Fruit fly (Drosophila melanogaster): ENCODE results near the gene CG13950.

CG13950 gene

DNA sequence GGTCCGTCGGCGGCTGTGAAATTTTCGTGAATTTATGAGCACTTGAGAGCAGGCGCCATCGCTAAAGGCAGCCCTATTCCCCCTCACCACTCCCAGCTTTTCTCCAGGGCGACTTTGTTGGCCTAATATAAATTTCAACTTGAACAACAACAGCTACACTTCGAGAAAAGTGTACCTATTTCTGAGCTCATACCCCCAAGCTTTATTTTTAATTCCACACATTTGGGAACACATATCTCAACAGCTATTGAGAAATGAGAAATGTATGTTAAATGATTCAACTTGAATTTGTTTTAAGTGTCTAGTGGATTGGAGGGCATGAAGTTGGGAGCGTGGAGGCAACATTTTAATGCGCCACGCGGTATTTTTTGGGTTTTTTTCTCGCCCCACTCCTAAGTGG lies 26.7 kb downstream of the CG13950 start:
- no peak for TF ChIP-seq Dll (optimal IDR thresholded peaks at IDR 0.05)
- TF ChIP-seq usp (GFP tag; optimal IDR thresholded peaks at IDR 0.05) = no peak
- TF ChIP-seq psq (optimal IDR thresholded peaks at IDR 0.05) = no peak
- TF ChIP-seq pan (optimal IDR thresholded peaks at IDR 0.05) = no peak
- no peak for TF ChIP-seq EcR (GFP tag; optimal IDR thresholded peaks at IDR 0.05)
- TF ChIP-seq CG8478 (optimal IDR thresholded peaks at IDR 0.05) = no peak

DNA sequence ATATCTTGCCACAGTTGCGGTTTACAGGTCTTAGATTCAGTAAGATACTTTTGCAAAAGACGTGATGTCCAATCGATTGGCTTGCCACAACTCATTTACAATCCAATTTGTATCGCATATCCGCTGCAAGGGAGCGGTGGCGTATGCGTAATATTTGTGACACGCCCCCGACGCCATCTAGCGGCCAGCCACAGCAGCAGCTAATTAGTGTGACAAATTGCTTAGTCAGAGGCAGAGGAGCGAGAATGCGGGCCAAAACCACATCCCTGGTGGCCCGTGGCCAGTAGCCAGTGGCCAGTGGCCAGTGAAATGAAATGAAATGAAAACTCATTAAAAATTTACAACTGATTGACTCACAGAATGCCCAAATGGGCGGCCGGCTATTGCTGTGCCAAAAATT lies 27.8 kb downstream of the CG13950 start:
- TF ChIP-seq pan (optimal IDR thresholded peaks at IDR 0.05) = no peak
- TF ChIP-seq Dll (optimal IDR thresholded peaks at IDR 0.05) = no peak
- no peak for TF ChIP-seq usp (GFP tag; optimal IDR thresholded peaks at IDR 0.05)
- TF ChIP-seq EcR (GFP tag; optimal IDR thresholded peaks at IDR 0.05) = no peak
- no peak for TF ChIP-seq psq (optimal IDR thresholded peaks at IDR 0.05)
- no peak for TF ChIP-seq CG8478 (optimal IDR thresholded peaks at IDR 0.05)

DNA sequence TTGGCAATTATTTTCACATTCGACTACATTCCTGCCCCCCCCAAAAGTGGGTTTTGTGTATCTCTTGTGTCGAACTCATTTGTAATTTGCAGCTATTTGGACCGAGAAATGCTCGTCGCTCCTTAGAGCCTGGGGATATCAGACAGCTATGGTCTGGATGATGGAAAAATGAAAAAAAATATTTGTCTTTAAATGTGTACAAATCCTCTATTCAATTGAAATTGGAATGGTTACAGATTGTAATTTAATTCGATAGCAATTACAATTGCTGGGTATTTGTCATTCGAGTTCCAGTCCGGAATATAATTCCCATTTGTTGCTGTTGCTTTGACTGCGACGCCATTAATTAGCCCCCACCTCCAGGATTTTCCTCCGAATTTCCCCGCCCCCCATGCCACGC lies 29.8 kb downstream of the CG13950 start:
- TF ChIP-seq CG8478 (optimal IDR thresholded peaks at IDR 0.05) (no peak), Dll (optimal IDR thresholded peaks at IDR 0.05) (no peak), psq (optimal IDR thresholded peaks at IDR 0.05) (no peak), EcR (GFP tag; optimal IDR thresholded peaks at IDR 0.05) (no peak), pan (optimal IDR thresholded peaks at IDR 0.05) (no peak), usp (GFP tag; optimal IDR thresholded peaks at IDR 0.05) (no peak)

- TF ChIP-seq EcR (GFP tag; optimal IDR thresholded peaks at IDR 0.05) (no peak), usp (GFP tag; optimal IDR thresholded peaks at IDR 0.05) (no peak), Dll (optimal IDR thresholded peaks at IDR 0.05) (no peak), psq (optimal IDR thresholded peaks at IDR 0.05) (no peak), CG8478 (optimal IDR thresholded peaks at IDR 0.05) (no peak), pan (optimal IDR thresholded peaks at IDR 0.05) (no peak)
These were observed 32.5 kb downstream of the CG13950 start for dm6 chr2L:892461-892860.

DNA sequence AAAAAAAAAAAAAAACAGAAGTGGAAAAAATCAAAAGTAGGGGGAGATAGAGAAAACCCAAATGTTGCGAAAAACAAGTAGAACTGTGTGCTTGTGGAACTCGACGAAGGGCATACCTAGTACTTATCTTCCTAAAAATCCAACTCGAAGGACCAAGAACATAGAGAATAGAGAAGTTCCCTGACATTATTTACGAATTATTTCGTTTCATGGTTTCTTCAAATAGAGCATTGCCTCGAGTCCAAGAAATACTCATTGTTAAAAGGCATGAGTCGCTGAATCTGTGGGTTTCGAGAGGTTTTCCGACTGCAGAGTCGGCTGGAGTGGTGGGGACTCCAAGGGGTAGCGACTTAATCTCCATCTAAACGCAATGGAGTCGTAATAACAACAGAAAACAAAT lies 33.2 kb downstream of the CG13950 start:
- TF ChIP-seq psq (optimal IDR thresholded peaks at IDR 0.05) (no peak), Dll (optimal IDR thresholded peaks at IDR 0.05) (no peak), usp (GFP tag; optimal IDR thresholded peaks at IDR 0.05) (no peak), CG8478 (optimal IDR thresholded peaks at IDR 0.05) (no peak), EcR (GFP tag; optimal IDR thresholded peaks at IDR 0.05) (no peak), pan (optimal IDR thresholded peaks at IDR 0.05) (no peak)

- no peak for TF ChIP-seq CG8478 (optimal IDR thresholded peaks at IDR 0.05)
These were observed 35.5 kb downstream of the CG13950 start for dm6 chr2L:895448-895847.

DNA sequence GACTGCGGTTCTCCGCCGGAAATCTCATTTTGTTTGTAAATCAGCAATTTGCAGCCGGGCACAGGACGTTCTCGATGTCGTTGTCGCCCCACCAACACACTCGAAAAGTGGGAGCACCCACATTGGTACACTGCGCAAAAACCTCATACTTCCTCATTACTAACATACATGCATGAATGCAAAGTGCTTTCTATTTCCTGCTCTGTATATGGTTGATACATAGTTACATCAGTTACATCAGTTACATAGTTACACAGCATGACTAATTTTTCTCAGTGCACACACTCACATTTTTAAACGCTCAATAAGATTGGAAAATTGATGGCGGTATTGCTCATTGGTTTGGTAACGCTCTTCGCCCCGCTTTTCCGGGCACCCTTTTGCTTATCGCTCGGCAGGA lies 37.1 kb downstream of the CG13950 start:
- TF ChIP-seq usp (GFP tag; optimal IDR thresholded peaks at IDR 0.05) = no peak
- TF ChIP-seq psq (optimal IDR thresholded peaks at IDR 0.05) = no peak
- no peak for TF ChIP-seq pan (optimal IDR thresholded peaks at IDR 0.05)
- no peak for TF ChIP-seq Dll (optimal IDR thresholded peaks at IDR 0.05)
- no peak for TF ChIP-seq EcR (GFP tag; optimal IDR thresholded peaks at IDR 0.05)
- TF ChIP-seq CG8478 (optimal IDR thresholded peaks at IDR 0.05) = no peak

DNA sequence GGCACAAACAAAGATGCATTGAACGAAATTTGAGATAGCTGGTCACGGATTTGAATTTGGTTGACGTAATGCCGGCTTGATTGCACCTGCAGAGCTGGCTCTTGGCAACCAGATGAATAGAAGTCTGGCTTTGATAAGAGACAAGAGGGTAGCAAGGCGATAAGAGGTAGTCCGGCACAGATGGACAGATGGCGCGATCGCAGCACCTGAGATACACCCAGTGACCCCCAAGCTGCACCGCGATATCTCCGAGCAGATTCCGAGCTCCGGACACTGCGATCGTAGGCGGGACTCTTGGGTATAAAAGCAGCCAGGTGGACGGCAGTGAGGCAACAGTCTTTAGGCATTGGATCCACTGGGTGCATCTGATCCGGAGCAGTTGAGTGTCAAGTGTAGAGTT lies 38.3 kb downstream of the CG13950 start, which contains the start of gene Lsp1beta:
Gene Lsp1beta (plus strand): TSS at position 185 of the 400 bp plus-strand sequence.
- no peak for TF ChIP-seq EcR (GFP tag; optimal IDR thresholded peaks at IDR 0.05)
- no peak for TF ChIP-seq usp (GFP tag; optimal IDR thresholded peaks at IDR 0.05)
- TF ChIP-seq Dll (optimal IDR thresholded peaks at IDR 0.05) = no peak
- TF ChIP-seq CG8478 (optimal IDR thresholded peaks at IDR 0.05) = no peak
- TF ChIP-seq psq (optimal IDR thresholded peaks at IDR 0.05) = no peak
- TF ChIP-seq pan (optimal IDR thresholded peaks at IDR 0.05) = no peak

DNA sequence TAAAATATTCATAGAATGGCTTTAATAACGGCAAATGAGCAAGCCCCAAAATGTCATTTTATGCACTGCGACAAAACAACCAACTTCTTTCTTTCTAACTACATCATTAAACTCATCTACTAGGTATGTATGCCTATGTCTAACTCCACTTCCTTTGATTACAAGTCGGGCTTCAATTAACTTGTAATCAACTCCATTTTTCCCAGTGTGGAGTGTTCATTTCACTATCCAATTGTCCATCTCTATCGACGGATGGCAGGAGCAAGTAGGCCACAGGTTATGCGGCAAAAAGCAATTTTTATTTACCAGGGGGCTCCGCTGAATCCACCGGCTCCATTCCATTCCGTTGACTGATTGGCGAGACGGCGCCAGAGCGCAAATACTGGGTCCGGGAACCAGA lies 43.8 kb downstream of the CG13950 start:
- TF ChIP-seq CG8478 (optimal IDR thresholded peaks at IDR 0.05) (no peak), psq (optimal IDR thresholded peaks at IDR 0.05) (no peak), usp (GFP tag; optimal IDR thresholded peaks at IDR 0.05) (no peak)

Data from whole organism.